Fruit fly (Drosophila melanogaster): ENCODE results near the gene ScsbetaG.

Gene ScsbetaG

dm6 chr3L:5583295-5583707 is 19.8 kb upstream of the ScsbetaG start (continued):
- TF ChIP-seq ash1 (GFP tag; optimal IDR thresholded peaks at IDR 0.05): peak; percentile 51
- peak; percentile 94 for TF ChIP-seq Aef1 (GFP tag; IDR thresholded peaks at IDR 0.05)
- peak; percentile 73 for TF ChIP-seq CG10959 (GFP tag; IDR thresholded peaks at IDR 0.05)
- TF ChIP-seq CG12942 (GFP tag; optimal IDR thresholded peaks at IDR 0.05): peak; percentile 85
- TF ChIP-seq CG34224 (GFP tag; IDR thresholded peaks at IDR 0.05; ENCODE audit: partially characterized antibody): peak; percentile 79
- peak; percentile 87 for TF ChIP-seq vfl (GFP tag; optimal IDR thresholded peaks at IDR 0.05)
- TF ChIP-seq trh (GFP tag; optimal IDR thresholded peaks at IDR 0.05): peak; percentile 51
- no peak for TF ChIP-seq prd (optimal IDR thresholded peaks at IDR 0.05)
- TF ChIP-seq prd (GFP tag; IDR thresholded peaks at IDR 0.05): peak; percentile 96
- peak; percentile 80 for TF ChIP-seq dati (GFP tag; IDR thresholded peaks at IDR 0.05)
- TF ChIP-seq Dp (GFP tag; optimal IDR thresholded peaks at IDR 0.05): peak; percentile 82
- TF ChIP-seq tin (GFP tag; optimal IDR thresholded peaks at IDR 0.05): peak; percentile 88
- TF ChIP-seq Nf-YB (GFP tag; optimal IDR thresholded peaks at IDR 0.05): peak; percentile 46
- TF ChIP-seq CG10462 (GFP tag; optimal IDR thresholded peaks at IDR 0.05): peak; percentile 62
- TF ChIP-seq ham (GFP tag; IDR thresholded peaks at IDR 0.05): peak; percentile 69
- TF ChIP-seq HmgZ (tag; optimal IDR thresholded peaks at IDR 0.05): peak; percentile 88
- TF ChIP-seq CG11695 (GFP tag; IDR thresholded peaks at IDR 0.05): peak; percentile 55; the same call in 1 of the 3 replicates
- TF ChIP-seq CG9876 (GFP tag; optimal IDR thresholded peaks at IDR 0.05): peak; percentile 78
- TF ChIP-seq gem (tag; optimal IDR thresholded peaks at IDR 0.05): peak; percentile 91
- TF ChIP-seq CG2129 (GFP tag; IDR thresholded peaks at IDR 0.05; ENCODE audit: partially characterized antibody): peak; percentile 84
- peak; percentile 85 for TF ChIP-seq CG9797 (GFP tag; optimal IDR thresholded peaks at IDR 0.05)
- peak; percentile 78 for TF ChIP-seq CG14860 (GFP tag; IDR thresholded peaks at IDR 0.05; ENCODE audit: partially characterized antibody)
- peak; percentile 91 for TF ChIP-seq Gug (GFP tag; IDR thresholded peaks at IDR 0.05)
- no peak for TF ChIP-seq Eip74EF (GFP tag; optimal IDR thresholded peaks at IDR 0.05)
- peak; percentile 88 for TF ChIP-seq B-H1 (GFP tag; IDR thresholded peaks at IDR 0.05)
- TF ChIP-seq CG10979 (tag; optimal IDR thresholded peaks at IDR 0.05): peak; percentile 70
- peak; percentile 80 for TF ChIP-seq Camta (GFP tag; optimal IDR thresholded peaks at IDR 0.05)
- TF ChIP-seq CHES-1-like (GFP tag; optimal IDR thresholded peaks at IDR 0.05): peak; percentile 91
- TF ChIP-seq CG30431 (GFP tag; optimal IDR thresholded peaks at IDR 0.05): peak; percentile 81
- peak; percentile 95 for TF ChIP-seq CG7357 (GFP tag; IDR thresholded peaks at IDR 0.05)
- peak; percentile 81 for TF ChIP-seq YL-1 (GFP tag; optimal IDR thresholded peaks at IDR 0.05)
- no peak for TF ChIP-seq odd (GFP tag; optimal IDR thresholded peaks at IDR 0.05)
- peak; percentile 90 for TF ChIP-seq phol (tag; optimal IDR thresholded peaks at IDR 0.05)
- TF ChIP-seq CG17385 (GFP tag; optimal IDR thresholded peaks at IDR 0.05): peak; percentile 61
- peak; percentile 79 for TF ChIP-seq chn (GFP tag; optimal IDR thresholded peaks at IDR 0.05)
- peak; percentile 83 for TF ChIP-seq Bgb (GFP tag; IDR thresholded peaks at IDR 0.05; ENCODE audit: partially characterized antibody)
- TF ChIP-seq stwl (tag; optimal IDR thresholded peaks at IDR 0.05): peak; percentile 93
- peak; percentile 98 for TF ChIP-seq Med (GFP tag)
- TF ChIP-seq emc (GFP tag; optimal IDR thresholded peaks at IDR 0.05): peak; percentile 76
- TF ChIP-seq vvl (GFP tag; IDR thresholded peaks at IDR 0.05): peak; percentile 92
- TF ChIP-seq Atf6 (GFP tag; IDR thresholded peaks at IDR 0.05): peak; percentile 80
- peak; percentile 74 for TF ChIP-seq Opbp (GFP tag; IDR thresholded peaks at IDR 0.05; ENCODE audit: partially characterized antibody)
- peak in 1 of 2 experiments; percentile 43 for TF ChIP-seq insv (GFP tag; optimal IDR thresholded peaks at IDR 0.05)
- TF ChIP-seq lilli (GFP tag; optimal IDR thresholded peaks at IDR 0.05): peak; percentile 92
- TF ChIP-seq CG13624 (GFP tag; optimal IDR thresholded peaks at IDR 0.05): peak; percentile 90
- peak; percentile 90 for TF ChIP-seq CG11093 (GFP tag; IDR thresholded peaks at IDR 0.05)
- peak; percentile 81 for TF ChIP-seq Dad (GFP tag; optimal IDR thresholded peaks at IDR 0.05)
- TF ChIP-seq salm (tag; optimal IDR thresholded peaks at IDR 0.05): no peak
- peak; percentile 46 for TF ChIP-seq Elba2 (GFP tag; optimal IDR thresholded peaks at IDR 0.05)
- TF ChIP-seq CG17186 (GFP tag; optimal IDR thresholded peaks at IDR 0.05): peak; percentile 60
- TF ChIP-seq ssp (GFP tag; IDR thresholded peaks at IDR 0.05): peak; percentile 92

Measured in whole organism, embryonic.